Worm (Caenorhabditis elegans) whole organism, L1 larva: Measurements from ENCODE around the gene rps-22.

ENCODE experiments used
- C04F5.9 ChIP-seq: sonication (generic microtip); optimal IDR thresholded peaks from 2 replicates; lab custom pipeline; 2016; ENCODE audit warnings: missing genetic modification characterization, missing compliant biosample characterization
- C16A3.4 ChIP-seq: fragments of 150-350 bp; optimal IDR thresholded peaks from 2 replicates; lab custom pipeline; 2014; ENCODE audit warnings: missing biosample characterization, missing genetic modification characterization
- F16B12.6 ChIP-seq: fragments of 150-350 bp; optimal IDR thresholded peaks from 2 replicates; lab custom pipeline; 2014; ENCODE audit warnings: missing biosample characterization, missing genetic modification characterization
- Y116A8C.19 ChIP-seq: sonication (generic microtip); optimal IDR thresholded peaks from 2 replicates; lab custom pipeline; 2016; ENCODE audit warnings: missing compliant biosample characterization, missing genetic modification characterization, borderline replicate concordance
- aha-1 ChIP-seq: fragments of 150-350 bp; optimal IDR thresholded peaks from 2 replicates; lab custom pipeline; 2014; ENCODE audit warnings: missing biosample characterization, missing genetic modification characterization
- alr-1 ChIP-seq: fragments of 200-800 bp; sonication (Bioruptor generic); optimal IDR thresholded peaks from 2 replicates; lab custom pipeline; 2018; ENCODE audit warnings: borderline replicate concordance, mild to moderate bottlenecking, missing genetic modification characterization, missing compliant biosample characterization
- ama-1 ChIP-seq: fragments of 150-350 bp; optimal IDR thresholded peaks from 2 replicates; lab custom pipeline; 2014
- blmp-1 ChIP-seq: fragments of 150-350 bp; optimal IDR thresholded peaks from 2 replicates; lab custom pipeline; 2014; ENCODE audit warnings: missing biosample characterization, missing genetic modification characterization
- ceh-63 ChIP-seq: fragments of 200-800 bp; sonication (Bioruptor generic); optimal IDR thresholded peaks from 2 replicates; lab custom pipeline; 2018; ENCODE audit warnings: mild to moderate bottlenecking, missing genetic modification characterization, missing compliant biosample characterization
- ceh-8 ChIP-seq: fragments of 200-800 bp; sonication (Bioruptor generic); optimal IDR thresholded peaks from 2 replicates; lab custom pipeline; 2018; ENCODE audit warnings: mild to moderate bottlenecking, missing genetic modification characterization, moderate library complexity, missing compliant biosample characterization
- ceh-82 ChIP-seq, 3 experiments: fragments of 150-350 bp in 1 of 3; sonication (generic microtip) in 2 of 3; optimal IDR thresholded peaks; 2 replicates each; lab custom pipeline; 2014 to 2017; ENCODE audit warnings: missing biosample characterization in 3 of 3, missing genetic modification characterization in 3 of 3
- ceh-88 ChIP-seq: fragments of 200-800 bp; sonication (Bioruptor generic); IDR thresholded peaks from 2 replicates; pipeline ENCODE4 v1.3.6; 2022; ENCODE audit warnings: missing genetic modification characterization, missing compliant biosample characterization
- ces-1 ChIP-seq: fragments of 150-350 bp; optimal IDR thresholded peaks from 2 replicates; lab custom pipeline; 2014; ENCODE audit warnings: missing biosample characterization, missing genetic modification reagents, missing genetic modification characterization
- dpl-1 ChIP-seq, 3 experiments: fragments of 150-350 bp in 2 of 3; sonication (generic microtip) in 1 of 3; optimal IDR thresholded peaks; 2 replicates each; lab custom pipeline; 2014 to 2017; ENCODE audit warnings: missing biosample characterization in 3 of 3, missing genetic modification characterization in 3 of 3, missing genetic modification reagents in 3 of 3
- efl-1 ChIP-seq, 4 experiments: fragments of 150-350 bp; optimal IDR thresholded peaks in 3 of 4; peaks in 1 of 4; 1 replicate in 1 of 4; 2 replicates in 3 of 4; lab custom pipeline; 2014; ENCODE audit warnings: missing biosample characterization in 2 of 4, missing genetic modification characterization in 2 of 4, missing genetic modification reagents in 2 of 4
- efl-3 ChIP-seq: fragments of 200-800 bp; sonication (Bioruptor generic); optimal IDR thresholded peaks from 2 replicates; lab custom pipeline; 2018; ENCODE audit warnings: mild to moderate bottlenecking, missing genetic modification characterization, missing compliant biosample characterization
- egl-13 ChIP-seq: sonication (generic microtip); optimal IDR thresholded peaks from 2 replicates; lab custom pipeline; 2016; ENCODE audit warnings: missing genotype, missing genetic modification reagents, missing genetic modification characterization, missing compliant biosample characterization
- elt-2 ChIP-seq: sonication (generic microtip); optimal IDR thresholded peaks from 2 replicates; lab custom pipeline; 2016; ENCODE audit warnings: missing genetic modification characterization, mild to moderate bottlenecking, inconsistent platforms, missing compliant biosample characterization, missing genetic modification reagents
- elt-3 ChIP-seq, 6 experiments: fragments of 150-350 bp in 1 of 6; sonication (generic microtip); optimal IDR thresholded peaks; 2 replicates each; lab custom pipeline; 2017 to 2018; ENCODE audit warnings: missing biosample characterization in 6 of 6, missing genetic modification characterization in 6 of 6, inconsistent platforms in 1 of 6
- ets-5 ChIP-seq: fragments of 200-800 bp; sonication (Bioruptor generic); IDR thresholded peaks from 2 replicates; pipeline ENCODE4 v1.3.6; 2022; ENCODE audit warnings: missing genetic modification characterization, missing compliant biosample characterization
- fkh-8 ChIP-seq: sonication (generic microtip); optimal IDR thresholded peaks from 2 replicates; lab custom pipeline; 2016; ENCODE audit warnings: mild to moderate bottlenecking, missing genetic modification characterization, missing compliant biosample characterization
- fos-1 ChIP-seq: fragments of 150-350 bp; optimal IDR thresholded peaks from 2 replicates; lab custom pipeline; 2014; ENCODE audit warnings: missing biosample characterization, missing genetic modification characterization
- grh-1 ChIP-seq: fragments of 200-800 bp; sonication (Bioruptor generic); IDR thresholded peaks from 2 replicates; pipeline ENCODE4 v1.3.6; 2022; ENCODE audit warnings: missing genetic modification reagents, missing genetic modification characterization, missing compliant biosample characterization
- hlh-4 ChIP-seq: sonication (generic microtip); optimal IDR thresholded peaks from 2 replicates; lab custom pipeline; 2016; ENCODE audit warnings: mild to moderate bottlenecking, missing genetic modification characterization, missing compliant biosample characterization
- hpl-2 ChIP-seq: fragments of 150-350 bp; optimal IDR thresholded peaks from 2 replicates; lab custom pipeline; 2014; ENCODE audit warnings: missing biosample characterization, missing genetic modification reagents, missing genetic modification characterization
- lsy-2 ChIP-seq, 2 experiments: fragments of 150-350 bp; optimal IDR thresholded peaks; 2 replicates each; lab custom pipeline; 2014; ENCODE audit warnings: missing biosample characterization in 2 of 2, missing genetic modification characterization in 2 of 2
- mab-9 ChIP-seq: fragments of 200-800 bp; sonication (Bioruptor generic); IDR thresholded peaks from 2 replicates; pipeline ENCODE4 v1.3.6; 2022; ENCODE audit warnings: missing genetic modification reagents, missing genetic modification characterization, missing compliant biosample characterization
- mdl-1 ChIP-seq, 2 experiments: fragments of 150-350 bp; optimal IDR thresholded peaks; 2 replicates each; lab custom pipeline; 2014 to 2017; ENCODE audit warnings: missing biosample characterization in 2 of 2, missing genetic modification characterization in 2 of 2, inconsistent platforms in 1 of 2
- mef-2 ChIP-seq: fragments of 150-350 bp; optimal IDR thresholded peaks from 2 replicates; lab custom pipeline; 2014; ENCODE audit warnings: missing biosample characterization, missing genetic modification characterization
- mep-1 ChIP-seq: fragments of 150-350 bp; optimal IDR thresholded peaks from 2 replicates; lab custom pipeline; 2014; ENCODE audit warnings: missing biosample characterization, missing genetic modification characterization
- nhr-11 ChIP-seq: fragments of 150-350 bp; optimal IDR thresholded peaks from 2 replicates; lab custom pipeline; 2014; ENCODE audit warnings: missing biosample characterization, missing genetic modification characterization
- nhr-12 ChIP-seq: sonication (generic microtip); optimal IDR thresholded peaks from 2 replicates; lab custom pipeline; 2017; ENCODE audit warnings: missing biosample characterization, missing genetic modification characterization
- nhr-19 ChIP-seq: fragments of 200-800 bp; sonication (Bioruptor generic); conservative IDR thresholded peaks from 2 replicates; pipeline ENCODE4 v1.3.6; 2022; ENCODE audit warnings: missing genetic modification characterization, missing compliant biosample characterization
- nhr-20 ChIP-seq: sonication (generic microtip); optimal IDR thresholded peaks from 2 replicates; lab custom pipeline; 2016; ENCODE audit warnings: mild to moderate bottlenecking, missing genetic modification characterization, missing compliant biosample characterization
- nhr-237 ChIP-seq: fragments of 150-350 bp; optimal IDR thresholded peaks from 2 replicates; lab custom pipeline; 2014; ENCODE audit warnings: missing biosample characterization, missing genetic modification characterization
- nhr-28 ChIP-seq: fragments of 150-350 bp; optimal IDR thresholded peaks from 2 replicates; lab custom pipeline; 2014; ENCODE audit warnings: missing biosample characterization, missing genetic modification characterization
- nhr-71 ChIP-seq: sonication (generic microtip); optimal IDR thresholded peaks from 2 replicates; lab custom pipeline; 2016; ENCODE audit warnings: mild to moderate bottlenecking, missing genetic modification characterization, moderate library complexity, missing compliant biosample characterization
- nhr-76 ChIP-seq: sonication (generic microtip); optimal IDR thresholded peaks from 2 replicates; lab custom pipeline; 2017; ENCODE audit warnings: missing biosample characterization, missing genetic modification characterization
- nhr-77 ChIP-seq: fragments of 150-350 bp; optimal IDR thresholded peaks from 2 replicates; lab custom pipeline; 2014; ENCODE audit warnings: missing biosample characterization, missing genetic modification characterization
- nhr-84 ChIP-seq: sonication (generic microtip); optimal IDR thresholded peaks from 2 replicates; lab custom pipeline; 2017; ENCODE audit warnings: missing biosample characterization, missing genetic modification characterization
- nhr-90 ChIP-seq: sonication (generic microtip); optimal IDR thresholded peaks from 2 replicates; lab custom pipeline; 2016; ENCODE audit warnings: mild to moderate bottlenecking, missing genetic modification characterization, missing compliant biosample characterization; ENCODE audit not compliant: poor library complexity
- pqm-1 ChIP-seq: sonication (generic microtip); optimal IDR thresholded peaks from 3 replicates; lab custom pipeline; 2017; ENCODE audit warnings: missing biosample characterization, missing genetic modification characterization
- rnt-1 ChIP-seq: sonication (generic microtip); optimal IDR thresholded peaks from 2 replicates; lab custom pipeline; 2016; ENCODE audit warnings: mild to moderate bottlenecking, missing genetic modification characterization, moderate library complexity, missing compliant biosample characterization
- sox-4 ChIP-seq: sonication (generic microtip); optimal IDR thresholded peaks from 2 replicates; lab custom pipeline; 2016; ENCODE audit warnings: missing genetic modification characterization, missing compliant biosample characterization
- swsn-7 ChIP-seq: sonication (generic microtip); optimal IDR thresholded peaks from 2 replicates; lab custom pipeline; 2016; ENCODE audit warnings: missing genetic modification characterization, missing compliant biosample characterization
- tbx-2 ChIP-seq: sonication (generic microtip); optimal IDR thresholded peaks from 2 replicates; lab custom pipeline; 2016; ENCODE audit warnings: missing genetic modification characterization, missing compliant biosample characterization
- tlp-1 ChIP-seq: fragments of 150-350 bp; optimal IDR thresholded peaks from 2 replicates; lab custom pipeline; 2014; ENCODE audit warnings: missing biosample characterization, missing genetic modification characterization
- unc-30 ChIP-seq: sonication (generic microtip); optimal IDR thresholded peaks from 2 replicates; lab custom pipeline; 2017; ENCODE audit warnings: missing biosample characterization, missing genetic modification characterization
- unc-62 ChIP-seq: fragments of 150-350 bp; optimal IDR thresholded peaks from 2 replicates; lab custom pipeline; 2014; ENCODE audit warnings: missing biosample characterization, missing genetic modification reagents, missing genetic modification characterization
- unc-86 ChIP-seq: sonication (generic microtip); optimal IDR thresholded peaks from 2 replicates; lab custom pipeline; 2016; ENCODE audit warnings: missing genetic modification characterization, missing compliant biosample characterization
- unc-98 ChIP-seq: fragments of 200-800 bp; sonication (Bioruptor generic); IDR thresholded peaks from 2 replicates; pipeline ENCODE4 v1.3.6; 2022; ENCODE audit warnings: missing genetic modification characterization, missing compliant biosample characterization
- xbp-1 ChIP-seq: sonication (generic microtip); optimal IDR thresholded peaks from 2 replicates; lab custom pipeline; 2016; ENCODE audit warnings: missing genetic modification characterization, missing compliant biosample characterization
- zag-1 ChIP-seq: fragments of 150-350 bp; optimal IDR thresholded peaks from 2 replicates; lab custom pipeline; 2014; ENCODE audit warnings: missing biosample characterization, missing genetic modification characterization

rps-22 gene

ce11 chrIII:1921136-1921680 is 29.1 kb upstream of the rps-22 start (continued):
- TF ChIP-seq hpl-2 (GFP tag; lab: Kevin White, UChicago) (peak; percentile 44), Y116A8C.19 (tag; lab: Kevin White, UChicago) (peak; percentile 16), ceh-63 (GFP tag; lab: Kevin White, UChicago) (peak; percentile 84), ceh-82 (tag; optimal IDR thresholded peaks at IDR 0.05; lab: Kevin White, UChicago) (peak; percentile 46 to 81 (median 75)), lsy-2 (tag; optimal IDR thresholded peaks at IDR 0.05; lab: Kevin White, UChicago) (peak; percentile 86 to 90), nhr-28 (no peak), nhr-12 (tag; lab: Kevin White, UChicago) (peak; percentile 41), ets-5 (GFP tag; lab: Robert Waterston, UW) (no peak), aha-1 (peak; percentile 93), rnt-1 (tag; lab: Kevin White, UChicago) (peak; percentile 91), efl-3 (GFP tag; lab: Kevin White, UChicago) (peak; percentile 84), nhr-77 (tag; lab: Kevin White, UChicago) (peak; percentile 84), F16B12.6 (tag; lab: Kevin White, UChicago) (peak; percentile 37), mep-1 (tag; lab: Kevin White, UChicago) (peak; percentile 87), egl-13 (tag; lab: Kevin White, UChicago) (peak; percentile 99), C16A3.4 (peak; percentile 63), fkh-8 (peak; percentile 99), ama-1 (lab: Kevin White, UChicago) (no peak), hlh-4 (tag; lab: Kevin White, UChicago) (no peak), nhr-84 (tag; lab: Kevin White, UChicago) (no peak), nhr-90 (tag; lab: Kevin White, UChicago) (peak; percentile 97), pqm-1 (peak; percentile 7), nhr-11 (tag; lab: Kevin White, UChicago) (peak; percentile 91), tbx-2 (tag; lab: Kevin White, UChicago) (peak; percentile 100), zag-1 (tag; lab: Kevin White, UChicago) (peak; percentile 93), nhr-19 (GFP tag; lab: Robert Waterston, UW) (peak; percentile 97), nhr-71 (peak; percentile 100), alr-1 (no peak), sox-4 (tag; lab: Kevin White, UChicago) (peak; percentile 95), ceh-88 (GFP tag; lab: Robert Waterston, UW) (peak; percentile 91), ceh-8 (GFP tag; lab: Kevin White, UChicago) (peak; percentile 98), efl-1 (optimal IDR thresholded peaks at IDR 0.05; lab: Kevin White, UChicago) (peak; percentile 82 to 86), efl-1 (GFP tag; optimal IDR thresholded peaks at IDR 0.05 in 1 of 2; lab: Kevin White, UChicago) (peak; percentile 57 to 97), grh-1 (GFP tag; lab: Robert Waterston, UW) (peak; percentile 97), mef-2 (peak; percentile 95), elt-3 (tag; optimal IDR thresholded peaks at IDR 0.05; lab: Kevin White, UChicago) (peak in 5 of 6 experiments; percentile 10 to 87 (median 82)), elt-2 (tag; lab: Kevin White, UChicago) (peak; percentile 86), nhr-237 (tag; lab: Kevin White, UChicago) (peak; percentile 85), blmp-1 (peak; percentile 97), unc-98 (GFP tag; lab: Robert Waterston, UW) (peak; percentile 40; the same call in 1 of the 2 replicates), xbp-1 (peak; percentile 94), mdl-1 (tag; optimal IDR thresholded peaks at IDR 0.05; lab: Kevin White, UChicago) (peak; percentile 71 to 91), dpl-1 (GFP tag; optimal IDR thresholded peaks at IDR 0.05; lab: Kevin White, UChicago) (peak; percentile 53 to 72 (median 68)), tlp-1 (tag; lab: Kevin White, UChicago) (no peak), swsn-7 (peak; percentile 98), unc-30 (tag; lab: Kevin White, UChicago) (no peak), ces-1 (peak; percentile 97), unc-62 (GFP tag; lab: Kevin White, UChicago) (peak; percentile 93), fos-1 (tag; lab: Kevin White, UChicago) (peak; percentile 80), nhr-76 (tag; lab: Kevin White, UChicago) (peak; percentile 29), unc-86 (tag; lab: Kevin White, UChicago) (peak; percentile 100), mab-9 (GFP tag; lab: Robert Waterston, UW) (peak; percentile 88), C04F5.9 (tag; lab: Kevin White, UChicago) (peak; percentile 77), nhr-20 (tag; lab: Kevin White, UChicago) (peak; percentile 100)
